Worm (Caenorhabditis elegans) whole organism, mixed stage, embryonic: ENCODE data around the gene tig-3.

ENCODE experiments used
- M03D4.4 ChIP-seq: sonication (generic microtip); optimal IDR thresholded peaks from 2 replicates; lab custom pipeline; 2017; ENCODE audit warnings: mild to moderate bottlenecking, missing genetic modification characterization, missing compliant biosample characterization
- blmp-1 ChIP-seq: fragments of 150-350 bp; optimal IDR thresholded peaks from 2 replicates; lab custom pipeline; 2014; ENCODE audit warnings: missing biosample characterization, missing genetic modification characterization
- ces-1 ChIP-seq: fragments of 150-350 bp; optimal IDR thresholded peaks from 2 replicates; lab custom pipeline; 2014; ENCODE audit warnings: missing biosample characterization, missing genetic modification reagents, missing genetic modification characterization
- drap-1 ChIP-seq: fragments of 200-800 bp; sonication (Bioruptor generic); optimal IDR thresholded peaks from 3 replicates; lab custom pipeline; 2018; ENCODE audit warnings: mild to moderate bottlenecking, missing genetic modification characterization, missing compliant biosample characterization
- lsy-2 ChIP-seq: fragments of 150-350 bp; optimal IDR thresholded peaks from 2 replicates; lab custom pipeline; 2014; ENCODE audit warnings: missing biosample characterization, missing genetic modification characterization
- mab-5 ChIP-seq: fragments of 150-350 bp; optimal IDR thresholded peaks from 2 replicates; lab custom pipeline; 2014; ENCODE audit warnings: missing biosample characterization, missing genetic modification characterization
- mep-1 ChIP-seq: fragments of 150-350 bp; optimal IDR thresholded peaks from 2 replicates; lab custom pipeline; 2017; ENCODE audit warnings: missing biosample characterization, missing genetic modification reagents, missing genetic modification characterization, inconsistent platforms
- nhr-2 ChIP-seq: fragments of 150-350 bp; optimal IDR thresholded peaks from 2 replicates; lab custom pipeline; 2014; ENCODE audit warnings: missing biosample characterization, missing genetic modification characterization
- nhr-237 ChIP-seq: fragments of 150-350 bp; optimal IDR thresholded peaks from 2 replicates; lab custom pipeline; 2014; ENCODE audit warnings: missing biosample characterization, missing genetic modification characterization
- nhr-76 ChIP-seq: sonication (generic microtip); optimal IDR thresholded peaks from 2 replicates; lab custom pipeline; 2017; ENCODE audit warnings: missing biosample characterization, missing genetic modification characterization
- unc-62 ChIP-seq: fragments of 150-350 bp; optimal IDR thresholded peaks from 2 replicates; lab custom pipeline; 2014; ENCODE audit warnings: missing biosample characterization, missing genetic modification reagents, missing genetic modification characterization
- ztf-11 ChIP-seq: fragments of 150-350 bp; optimal IDR thresholded peaks from 2 replicates; lab custom pipeline; 2014; ENCODE audit warnings: missing biosample characterization, missing genetic modification characterization

DNA sequence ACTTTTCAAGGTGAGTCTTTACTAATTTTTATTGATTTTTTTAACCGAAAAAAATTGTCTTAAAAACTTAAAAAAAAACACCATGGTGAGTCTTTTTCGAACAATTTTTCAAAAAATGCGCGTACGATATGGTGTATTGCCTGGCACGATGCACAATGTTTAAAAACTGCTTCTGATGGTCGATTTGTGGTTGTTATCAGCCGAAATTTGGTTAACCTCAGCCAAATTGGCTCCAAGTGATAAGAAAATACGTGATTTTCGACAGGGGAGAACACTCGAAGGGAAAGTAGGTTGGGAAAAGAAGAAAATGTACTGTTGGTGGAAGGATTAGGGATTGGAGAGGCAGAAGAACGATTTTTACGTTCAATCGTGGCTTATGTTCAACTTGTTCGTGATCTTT is 44.0 kb downstream of the tig-3 start:
- TF ChIP-seq unc-62 = no peak
- no peak for TF ChIP-seq blmp-1 (tag; lab: Kevin White, UChicago)
- no peak for TF ChIP-seq nhr-237 (tag; lab: Kevin White, UChicago)
- TF ChIP-seq M03D4.4 (tag; lab: Kevin White, UChicago) = no peak
- no peak for TF ChIP-seq ztf-11 (tag; lab: Kevin White, UChicago)
- TF ChIP-seq lsy-2 = no peak
- TF ChIP-seq mab-5 (tag; lab: Kevin White, UChicago) = no peak
- no peak for TF ChIP-seq ces-1 (GFP tag; lab: Kevin White, UChicago)
- TF ChIP-seq mep-1 (tag; lab: Kevin White, UChicago) = no peak
- no peak for TF ChIP-seq nhr-76
- no peak for TF ChIP-seq nhr-2 (tag; lab: Kevin White, UChicago)
- no peak for TF ChIP-seq drap-1
